Worm (Caenorhabditis elegans) whole organism, L4 larva: ENCODE results near the gene T24E12.3.

Source experiments
- F26F4.8 ChIP-seq: fragments of 200-800 bp; sonication (Bioruptor generic); conservative IDR thresholded peaks from 2 replicates; pipeline ENCODE4 v1.3.6; 2022; ENCODE audit warnings: missing genetic modification characterization, missing compliant biosample characterization
- F44E2.7 ChIP-seq: fragments of 200-800 bp; sonication (Bioruptor generic); IDR thresholded peaks from 2 replicates; pipeline ENCODE4 v2.1.2; 2022; ENCODE audit warnings: missing genetic modification characterization, missing compliant biosample characterization
- F49E8.2 ChIP-seq: sonication (generic microtip); optimal IDR thresholded peaks from 2 replicates; lab custom pipeline; 2016; ENCODE audit warnings: missing compliant biosample characterization, mild to moderate bottlenecking, missing genetic modification characterization, borderline replicate concordance
- Y105C5A.15 ChIP-seq: fragments of 200-800 bp; sonication (Bioruptor generic); IDR thresholded peaks from 2 replicates; pipeline ENCODE4 v1.3.6; 2022; ENCODE audit warnings: missing genetic modification characterization, missing compliant biosample characterization
- aha-1 ChIP-seq: fragments of 150-350 bp; peaks from one replicate; lab custom pipeline; 2014; ENCODE audit warnings: missing biosample characterization, missing genetic modification characterization
- arid-1 ChIP-seq: fragments of 200-800 bp; sonication (Bioruptor generic); conservative IDR thresholded peaks from 2 replicates; pipeline ENCODE4 v1.3.6; 2022; ENCODE audit warnings: missing genetic modification reagents, missing genetic modification characterization, missing compliant biosample characterization
- attf-4 ChIP-seq: sonication (generic microtip); optimal IDR thresholded peaks from 3 replicates; lab custom pipeline; 2017; ENCODE audit warnings: missing biosample characterization, missing genetic modification characterization
- ceh-20 ChIP-seq: fragments of 200-800 bp; sonication (Bioruptor generic); IDR thresholded peaks from 2 replicates; pipeline ENCODE4 v1.3.6; 2022; ENCODE audit warnings: missing genetic modification reagents, missing genetic modification characterization, missing compliant biosample characterization
- ceh-62 ChIP-seq: sonication (generic microtip); optimal IDR thresholded peaks from 2 replicates; lab custom pipeline; 2017; ENCODE audit warnings: missing biosample characterization, missing genetic modification characterization
- daf-12 ChIP-seq: fragments of 150-350 bp; optimal IDR thresholded peaks from 2 replicates; lab custom pipeline; 2014; ENCODE audit warnings: missing biosample characterization, missing genetic modification reagents, missing genetic modification characterization
- dmd-8 ChIP-seq: fragments of 200-800 bp; sonication (Bioruptor generic); IDR thresholded peaks from 2 replicates; pipeline ENCODE4 v1.3.6; 2022; ENCODE audit warnings: missing genetic modification characterization, missing compliant biosample characterization
- egl-27 ChIP-seq: sonication (generic microtip); optimal IDR thresholded peaks from 3 replicates; lab custom pipeline; 2017; ENCODE audit warnings: missing biosample characterization, missing genetic modification reagents, missing genetic modification characterization
- fos-1 ChIP-seq: fragments of 150-350 bp; optimal IDR thresholded peaks from 2 replicates; lab custom pipeline; 2014; ENCODE audit warnings: missing biosample characterization, missing genetic modification characterization
- hif-1 ChIP-seq, 2 experiments: sonication (generic microtip); optimal IDR thresholded peaks; 2 replicates each; lab custom pipeline; 2016 to 2017; ENCODE audit warnings: missing compliant biosample characterization in 2 of 2, missing genetic modification characterization in 2 of 2, missing genetic modification reagents in 2 of 2, missing genotype in 2 of 2, mild to moderate bottlenecking in 1 of 2
- hlh-30 ChIP-seq: sonication (generic microtip); optimal IDR thresholded peaks from 2 replicates; lab custom pipeline; 2017; ENCODE audit warnings: antibody characterized with exemption, mild to moderate bottlenecking, missing genetic modification characterization, missing compliant biosample characterization; ENCODE audit not compliant: insufficient read depth
- lim-7 ChIP-seq: fragments of 200-800 bp; sonication (Bioruptor generic); IDR thresholded peaks from 2 replicates; pipeline ENCODE4 v1.3.6; 2022; ENCODE audit warnings: missing genetic modification characterization, missing compliant biosample characterization
- lin-39 ChIP-seq: fragments of 150-350 bp; optimal IDR thresholded peaks from 2 replicates; lab custom pipeline; 2014; ENCODE audit warnings: missing biosample characterization, missing genetic modification reagents, missing genetic modification characterization
- lir-3 ChIP-seq: sonication (generic microtip); optimal IDR thresholded peaks from 2 replicates; lab custom pipeline; 2016; ENCODE audit warnings: mild to moderate bottlenecking, missing genetic modification characterization, missing compliant biosample characterization
- madf-5 ChIP-seq, 2 experiments: fragments of 200-800 bp; sonication (Bioruptor generic); IDR thresholded peaks; 2 replicates each; pipeline ENCODE4 v1.3.6; 2022; ENCODE audit warnings: missing compliant biosample characterization in 2 of 2, missing genetic modification characterization in 2 of 2
- mxl-3 ChIP-seq: fragments of 200-800 bp; sonication (Bioruptor generic); optimal IDR thresholded peaks from 2 replicates; lab custom pipeline; 2018; ENCODE audit warnings: mild to moderate bottlenecking, missing genetic modification characterization, missing compliant biosample characterization
- nhr-25 ChIP-seq: sonication (generic microtip); optimal IDR thresholded peaks from 2 replicates; lab custom pipeline; 2017; ENCODE audit warnings: missing genetic modification characterization, mild to moderate bottlenecking, missing compliant biosample characterization, antibody characterized with exemption, moderate library complexity, borderline replicate concordance; ENCODE audit not compliant: insufficient read depth
- nhr-28 ChIP-seq: fragments of 150-350 bp; optimal IDR thresholded peaks from 2 replicates; lab custom pipeline; 2014; ENCODE audit warnings: missing biosample characterization, missing genetic modification characterization
- rbr-2 ChIP-seq: sonication (generic microtip); optimal IDR thresholded peaks from 2 replicates; lab custom pipeline; 2016; ENCODE audit warnings: missing genotype, missing genetic modification characterization, missing compliant biosample characterization
- saeg-2 ChIP-seq: fragments of 200-800 bp; sonication (Bioruptor generic); IDR thresholded peaks from 2 replicates; pipeline ENCODE4 v1.3.6; 2022; ENCODE audit warnings: missing genetic modification reagents, missing genetic modification characterization, missing compliant biosample characterization
- snpc-4 ChIP-seq: fragments of 150-350 bp; optimal IDR thresholded peaks from 2 replicates; lab custom pipeline; 2014; ENCODE audit warnings: missing biosample characterization, missing genetic modification characterization
- spr-1 ChIP-seq: sonication (generic microtip); optimal IDR thresholded peaks from 2 replicates; lab custom pipeline; 2016; ENCODE audit warnings: mild to moderate bottlenecking, missing genetic modification characterization, missing compliant biosample characterization
- tag-97 ChIP-seq: fragments of 200-800 bp; sonication (Bioruptor generic); IDR thresholded peaks from 2 replicates; pipeline ENCODE4 v1.3.6; 2022; ENCODE audit warnings: missing genetic modification characterization, missing compliant biosample characterization
- tra-1 ChIP-seq: fragments of 200-800 bp; sonication (Bioruptor generic); IDR thresholded peaks from 2 replicates; pipeline ENCODE4 v1.3.6; 2022; ENCODE audit warnings: missing genetic modification reagents, missing genetic modification characterization, missing compliant biosample characterization
- unc-130 ChIP-seq: sonication (generic microtip); optimal IDR thresholded peaks from 2 replicates; lab custom pipeline; 2016; ENCODE audit warnings: missing genetic modification reagents, missing genetic modification characterization, missing compliant biosample characterization
- unc-62 ChIP-seq, 3 experiments: fragments of 150-350 bp in 1 of 3; sonication (generic microtip); optimal IDR thresholded peaks in 2 of 3; peaks in 1 of 3; 1 replicate in 1 of 3; 2 replicates in 2 of 3; lab custom pipeline; 2014 to 2017; ENCODE audit warnings: missing biosample characterization in 3 of 3, missing genetic modification characterization in 3 of 3, missing genetic modification reagents in 3 of 3, missing genotype in 1 of 3
- zag-1 ChIP-seq: fragments of 150-350 bp; optimal IDR thresholded peaks from 2 replicates; lab custom pipeline; 2014; ENCODE audit warnings: missing biosample characterization, missing genetic modification characterization
- zip-11 ChIP-seq: fragments of 200-800 bp; sonication (Bioruptor generic); IDR thresholded peaks from 2 replicates; pipeline ENCODE4 v1.3.6; 2022; ENCODE audit warnings: missing genetic modification characterization, missing compliant biosample characterization

T24E12.3 gene

ce11 chrII:3773130-3773529 lies 2.7 kb upstream of the T24E12.3 start, which contains the start of gene T24E12.10:
T24E12.10 (minus strand) TSS chrII:3773230.
- TF ChIP-seq spr-1 (no peak), aha-1 (no peak), hif-1 (tag; optimal IDR thresholded peaks at IDR 0.05; lab: Kevin White, UChicago) (no peak), ceh-20 (no peak), lir-3 (no peak), madf-5 (GFP tag; IDR thresholded peaks at IDR 0.05; lab: Robert Waterston, UW) (no peak), unc-62 (GFP tag; optimal IDR thresholded peaks at IDR 0.05 in 1 of 2; lab: Kevin White, UChicago) (peak in 1 of 2 experiments; percentile 80), unc-62 (tag; optimal IDR thresholded peaks at IDR 0.05; lab: Kevin White, UChicago) (no peak), tra-1 (GFP tag; lab: Robert Waterston, UW) (no peak)

DNA sequence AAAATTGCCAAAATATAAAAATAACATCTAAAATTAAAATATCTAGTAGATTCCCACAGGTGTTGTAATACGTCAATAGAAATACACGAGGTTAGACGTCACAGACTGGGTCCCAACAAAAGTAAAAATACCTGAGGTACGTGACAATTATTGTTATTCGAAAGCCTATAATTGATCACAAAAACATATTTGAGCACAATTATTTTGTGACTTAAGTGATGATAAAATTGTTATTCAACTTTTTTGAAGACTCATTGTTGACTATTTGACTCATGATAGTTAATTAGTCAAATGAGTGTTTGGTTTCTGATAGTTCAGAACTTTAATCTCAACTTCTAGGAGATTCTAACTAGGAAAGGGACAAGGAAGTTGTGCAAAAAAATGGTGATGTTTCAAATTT lies 2.0 kb downstream of the T24E12.3 start:
- TF ChIP-seq F44E2.7 (no peak), hlh-30 (tag; lab: Kevin White, UChicago) (no peak), unc-130 (no peak), egl-27 (no peak), tag-97 (GFP tag; lab: Robert Waterston, UW) (no peak), zag-1 (tag; lab: Kevin White, UChicago) (no peak), daf-12 (no peak), mxl-3 (no peak), zip-11 (GFP tag; lab: Robert Waterston, UW) (no peak), fos-1 (tag; lab: Kevin White, UChicago) (no peak)

- no peak for TF ChIP-seq F49E8.2 (tag; lab: Kevin White, UChicago)
- no peak for TF ChIP-seq rbr-2 (tag; lab: Kevin White, UChicago)
- no peak for TF ChIP-seq attf-4
- no peak for TF ChIP-seq lim-7 (GFP tag; lab: Robert Waterston, UW)
Observed at ce11 chrII:3779463-3779862, 3.6 kb downstream of the T24E12.3 start, which contains the start of gene T24E12.11. T24E12.11 (minus strand) TSS chrII:3779563.

DNA sequence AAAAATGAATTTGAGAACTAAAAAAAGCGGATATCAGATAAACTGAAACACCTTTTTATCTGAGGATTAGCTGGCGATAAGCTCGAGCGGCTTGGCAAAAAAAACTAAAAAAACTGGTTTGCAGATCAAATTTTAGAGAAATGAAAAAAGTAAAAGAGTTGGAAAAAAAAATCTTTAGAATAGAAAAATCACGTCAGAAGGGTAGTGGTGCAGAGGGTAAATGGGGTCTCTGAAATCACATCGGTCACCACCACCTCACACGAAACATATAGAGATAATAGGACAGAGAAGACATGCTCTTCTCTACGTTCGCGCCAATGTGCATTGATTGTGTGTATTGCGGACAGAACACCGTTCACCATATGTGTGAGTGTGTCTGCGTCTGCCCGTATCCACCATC lies 5.4 kb downstream of the T24E12.3 start:
- TF ChIP-seq Y105C5A.15 (GFP tag; lab: Robert Waterston, UW) (no peak), aha-1 (peak; percentile 74)
- TF ChIP-seq, all 104 proteins: peak for 1

DNA sequence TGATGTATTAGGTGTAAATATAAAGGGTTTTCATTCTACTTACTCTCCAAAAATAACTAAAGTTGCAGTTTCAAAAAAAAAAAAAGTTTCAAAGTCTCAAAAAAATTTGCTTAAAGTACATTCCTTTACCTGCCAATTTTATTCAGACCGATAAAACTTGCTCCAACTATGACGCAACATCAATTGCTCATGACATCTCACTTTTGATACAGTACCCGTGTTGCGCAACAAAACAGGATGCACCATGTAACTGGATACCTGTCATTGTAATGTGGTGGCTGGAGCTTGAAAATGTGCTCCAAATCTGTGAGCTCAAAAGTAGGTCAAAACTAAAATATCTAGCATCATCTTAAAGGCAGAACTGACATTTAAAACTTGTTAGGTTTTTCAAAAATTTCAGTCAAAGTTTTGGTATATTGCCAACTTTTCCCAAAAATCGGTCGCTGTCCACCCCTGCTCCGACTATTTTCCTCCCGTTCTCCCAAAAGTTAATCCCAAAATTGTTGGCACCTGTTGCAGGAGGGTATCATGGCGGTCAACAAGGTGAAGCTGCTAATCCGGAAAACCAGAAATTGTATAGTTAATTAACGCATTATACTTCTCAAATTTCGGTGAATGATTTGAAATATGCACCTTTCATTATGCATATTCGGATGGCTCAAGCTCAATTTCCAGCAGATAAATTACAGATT lies 6.6 kb downstream of the T24E12.3 start, which contains the start of gene T24E12.2:
Gene T24E12.2, plus strand, starts transcription at position 642 of the 692 bp plus-strand sequence.
- no peak for TF ChIP-seq F26F4.8 (GFP tag; lab: Robert Waterston, UW)
- TF ChIP-seq arid-1 (GFP tag; lab: Robert Waterston, UW) = no peak
- no peak for TF ChIP-seq saeg-2 (GFP tag; lab: Robert Waterston, UW)
- no peak for TF ChIP-seq attf-4
- TF ChIP-seq nhr-28 (tag; lab: Kevin White, UChicago) = no peak
- TF ChIP-seq lim-7 (GFP tag; lab: Robert Waterston, UW) = no peak
- no peak for TF ChIP-seq nhr-25 (tag; lab: Kevin White, UChicago)
- no peak for TF ChIP-seq dmd-8
- no peak for TF ChIP-seq hif-1 (tag; optimal IDR thresholded peaks at IDR 0.05; lab: Kevin White, UChicago)
- no peak for TF ChIP-seq unc-130
- TF ChIP-seq tag-97 (GFP tag; lab: Robert Waterston, UW) = no peak
- no peak for TF ChIP-seq snpc-4 (tag; lab: Kevin White, UChicago)
- TF ChIP-seq ceh-62 = no peak
- no peak for TF ChIP-seq lin-39
